Worm (Caenorhabditis elegans): ENCODE measurements around the gene B0336.7.

ce11 chrIII:5730041-5730440 lies 32.9 kb upstream of the B0336.7 start:
- TF ChIP-seq elt-3 (tag; optimal IDR thresholded peaks at IDR 0.05) (no peak), ceh-28 (tag; optimal IDR thresholded peaks at IDR 0.05) (no peak), snpc-4 (tag; optimal IDR thresholded peaks at IDR 0.05) (no peak), fkh-10 (GFP tag; optimal IDR thresholded peaks at IDR 0.05) (no peak), ztf-4 (tag; optimal IDR thresholded peaks at IDR 0.05) (no peak), ceh-16 (tag; optimal IDR thresholded peaks at IDR 0.05) (no peak)

All from whole organism, L3 larva.